Worm (Caenorhabditis elegans) whole organism, L3 larva: ENCODE results near the gene ints-13.

Source experiments
- R02D3.7 ChIP-seq: fragments of 150-350 bp; optimal IDR thresholded peaks from 2 replicates; lab custom pipeline; 2014; ENCODE audit warnings: missing biosample characterization, missing genetic modification characterization
- ZK546.5 ChIP-seq: sonication (generic microtip); optimal IDR thresholded peaks from 2 replicates; lab custom pipeline; 2017; ENCODE audit warnings: missing biosample characterization, missing genetic modification characterization
- ama-1 ChIP-seq: fragments of 150-350 bp; optimal IDR thresholded peaks from 2 replicates; lab custom pipeline; 2018
- ceh-16 ChIP-seq: sonication (generic microtip); optimal IDR thresholded peaks from 2 replicates; lab custom pipeline; 2017; ENCODE audit warnings: missing biosample characterization, missing genetic modification characterization
- ceh-28 ChIP-seq: fragments of 150-350 bp; optimal IDR thresholded peaks from 2 replicates; lab custom pipeline; 2014; ENCODE audit warnings: missing biosample characterization, missing genetic modification reagents, missing genetic modification characterization
- ceh-82 ChIP-seq: fragments of 150-350 bp; optimal IDR thresholded peaks from 2 replicates; lab custom pipeline; 2014; ENCODE audit warnings: missing biosample characterization, missing genetic modification characterization
- ceh-9 ChIP-seq: sonication (generic microtip); optimal IDR thresholded peaks from 2 replicates; lab custom pipeline; 2018; ENCODE audit warnings: missing biosample characterization, missing genetic modification characterization
- daf-12 ChIP-seq: fragments of 150-350 bp; optimal IDR thresholded peaks from 2 replicates; lab custom pipeline; 2014; ENCODE audit warnings: missing biosample characterization, missing genetic modification reagents, missing genetic modification characterization
- egl-27 ChIP-seq: sonication (generic microtip); optimal IDR thresholded peaks from 4 replicates; lab custom pipeline; 2017; ENCODE audit warnings: missing biosample characterization, missing genetic modification reagents, missing genetic modification characterization
- egl-5 ChIP-seq: fragments of 150-350 bp; optimal IDR thresholded peaks from 2 replicates; lab custom pipeline; 2017; ENCODE audit warnings: missing biosample characterization, missing genetic modification reagents, missing genetic modification characterization, inconsistent platforms
- elt-2 ChIP-seq: sonication (generic microtip); optimal IDR thresholded peaks from 2 replicates; lab custom pipeline; 2016; ENCODE audit warnings: missing genetic modification reagents, mild to moderate bottlenecking, missing genetic modification characterization, missing compliant biosample characterization
- eor-1 ChIP-seq, 2 experiments: fragments of 150-350 bp; optimal IDR thresholded peaks; 2 replicates each; lab custom pipeline; 2014 to 2018; ENCODE audit warnings: missing biosample characterization in 2 of 2, missing genetic modification characterization in 2 of 2
- fkh-10 ChIP-seq: sonication (generic microtip); optimal IDR thresholded peaks from 2 replicates; lab custom pipeline; 2017; ENCODE audit warnings: missing biosample characterization, missing genetic modification reagents, missing genetic modification characterization
- fkh-2 ChIP-seq: fragments of 150-350 bp; optimal IDR thresholded peaks from 2 replicates; lab custom pipeline; 2014; ENCODE audit warnings: missing biosample characterization, missing genetic modification reagents, missing genetic modification characterization
- fos-1 ChIP-seq: fragments of 150-350 bp; optimal IDR thresholded peaks from 2 replicates; lab custom pipeline; 2014; ENCODE audit warnings: missing biosample characterization, missing genetic modification characterization
- hmg-11 ChIP-seq: sonication (generic microtip); optimal IDR thresholded peaks from 2 replicates; lab custom pipeline; 2016; ENCODE audit warnings: missing genetic modification characterization, missing compliant biosample characterization
- jun-1 ChIP-seq: fragments of 150-350 bp; optimal IDR thresholded peaks from 2 replicates; lab custom pipeline; 2014; ENCODE audit warnings: missing biosample characterization, missing genetic modification reagents, missing genetic modification characterization
- lin-15B ChIP-seq: fragments of 150-350 bp; optimal IDR thresholded peaks from 2 replicates; lab custom pipeline; 2014; ENCODE audit warnings: missing biosample characterization, missing genetic modification characterization
- lin-39 ChIP-seq: fragments of 150-350 bp; optimal IDR thresholded peaks from 2 replicates; lab custom pipeline; 2018; ENCODE audit warnings: missing biosample characterization, missing genetic modification reagents, missing genetic modification characterization
- lsy-12 ChIP-seq: sonication (generic microtip); optimal IDR thresholded peaks from 2 replicates; lab custom pipeline; 2016; ENCODE audit warnings: mild to moderate bottlenecking, missing genetic modification characterization, missing compliant biosample characterization
- mdl-1 ChIP-seq: fragments of 150-350 bp; optimal IDR thresholded peaks from 2 replicates; lab custom pipeline; 2014; ENCODE audit warnings: missing biosample characterization, missing genetic modification characterization
- mml-1 ChIP-seq: fragments of 150-350 bp; sonication (generic microtip); optimal IDR thresholded peaks from 3 replicates; lab custom pipeline; 2014; ENCODE audit warnings: missing biosample characterization, missing genetic modification characterization
- nfya-1 ChIP-seq: sonication (generic microtip); optimal IDR thresholded peaks from 2 replicates; lab custom pipeline; 2017; ENCODE audit warnings: missing genetic modification characterization, mild to moderate bottlenecking, missing compliant biosample characterization, antibody characterized with exemption, moderate library complexity; ENCODE audit not compliant: insufficient read depth
- nhr-11 ChIP-seq: fragments of 150-350 bp; optimal IDR thresholded peaks from 2 replicates; lab custom pipeline; 2014; ENCODE audit warnings: missing biosample characterization, missing genetic modification characterization
- nhr-12 ChIP-seq: fragments of 150-350 bp; optimal IDR thresholded peaks from 2 replicates; lab custom pipeline; 2014; ENCODE audit warnings: missing biosample characterization, missing genetic modification characterization
- nhr-23 ChIP-seq: fragments of 150-350 bp; optimal IDR thresholded peaks from 2 replicates; lab custom pipeline; 2014; ENCODE audit warnings: missing biosample characterization, missing genetic modification reagents, missing genetic modification characterization
- nhr-237 ChIP-seq: fragments of 150-350 bp; optimal IDR thresholded peaks from 2 replicates; lab custom pipeline; 2014; ENCODE audit warnings: missing biosample characterization, missing genetic modification characterization
- nhr-25 ChIP-seq: sonication (generic microtip); optimal IDR thresholded peaks from 2 replicates; lab custom pipeline; 2017; ENCODE audit warnings: missing biosample characterization, missing genetic modification characterization
- nhr-43 ChIP-seq: sonication (generic microtip); optimal IDR thresholded peaks from 2 replicates; lab custom pipeline; 2016; ENCODE audit warnings: mild to moderate bottlenecking, missing genetic modification characterization, missing compliant biosample characterization; ENCODE audit not compliant: poor library complexity, severe bottlenecking
- nhr-76 ChIP-seq: fragments of 150-350 bp; sonication (generic microtip); optimal IDR thresholded peaks from 5 replicates; lab custom pipeline; 2014; ENCODE audit warnings: missing biosample characterization, missing genetic modification characterization
- nhr-77 ChIP-seq: fragments of 150-350 bp; optimal IDR thresholded peaks from 2 replicates; lab custom pipeline; 2014; ENCODE audit warnings: missing biosample characterization, missing genetic modification characterization
- pha-4 ChIP-seq: fragments of 150-350 bp; optimal IDR thresholded peaks from 2 replicates; lab custom pipeline; 2014; ENCODE audit warnings: missing biosample characterization, missing genetic modification reagents, missing genetic modification characterization
- pqm-1 ChIP-seq: fragments of 150-350 bp; optimal IDR thresholded peaks from 2 replicates; lab custom pipeline; 2017; ENCODE audit warnings: missing biosample characterization, missing genetic modification characterization, inconsistent platforms
- sea-2 ChIP-seq: fragments of 150-350 bp; sonication (generic microtip); optimal IDR thresholded peaks from 4 replicates; lab custom pipeline; 2014; ENCODE audit warnings: missing biosample characterization, missing genetic modification reagents, missing genetic modification characterization
- skn-1 ChIP-seq: fragments of 150-350 bp; optimal IDR thresholded peaks from 2 replicates; lab custom pipeline; 2014; ENCODE audit warnings: missing biosample characterization, missing genetic modification characterization
- snpc-4 ChIP-seq: fragments of 150-350 bp; optimal IDR thresholded peaks from 2 replicates; lab custom pipeline; 2014; ENCODE audit warnings: missing biosample characterization, missing genetic modification characterization
- zag-1 ChIP-seq: fragments of 150-350 bp; optimal IDR thresholded peaks from 2 replicates; lab custom pipeline; 2014; ENCODE audit warnings: missing biosample characterization, missing genetic modification characterization

Gene ints-13

ce11 chrIV:257095-257494 is 19.8 kb upstream of the ints-13 start, which contains the start of gene R02D3.8:
R02D3.8 (minus strand) TSS chrIV:257203.
- TF ChIP-seq pha-4 (tag; lab: Kevin White, UChicago) = peak; percentile 35
- peak; percentile 57 for TF ChIP-seq nhr-23
- TF ChIP-seq lin-39 = peak; percentile 25
- peak; percentile 43 for TF ChIP-seq ama-1 (lab: Kevin White, UChicago)
- peak; percentile 54 for TF ChIP-seq nhr-43 (tag; lab: Kevin White, UChicago)
- peak; percentile 16 for TF ChIP-seq elt-2 (tag; lab: Kevin White, UChicago)
- peak; percentile 17 for TF ChIP-seq lsy-12 (tag; lab: Kevin White, UChicago)
- peak; percentile 24 for TF ChIP-seq hmg-11
- TF ChIP-seq nfya-1 (tag; lab: Kevin White, UChicago) = peak; percentile 52
- TF ChIP-seq fkh-2 = no peak
- peak; percentile 64 for TF ChIP-seq lin-15B (tag; lab: Kevin White, UChicago)
- no peak for TF ChIP-seq nhr-76 (tag; lab: Kevin White, UChicago)
- TF ChIP-seq nhr-11 (tag; lab: Kevin White, UChicago) = no peak

DNA sequence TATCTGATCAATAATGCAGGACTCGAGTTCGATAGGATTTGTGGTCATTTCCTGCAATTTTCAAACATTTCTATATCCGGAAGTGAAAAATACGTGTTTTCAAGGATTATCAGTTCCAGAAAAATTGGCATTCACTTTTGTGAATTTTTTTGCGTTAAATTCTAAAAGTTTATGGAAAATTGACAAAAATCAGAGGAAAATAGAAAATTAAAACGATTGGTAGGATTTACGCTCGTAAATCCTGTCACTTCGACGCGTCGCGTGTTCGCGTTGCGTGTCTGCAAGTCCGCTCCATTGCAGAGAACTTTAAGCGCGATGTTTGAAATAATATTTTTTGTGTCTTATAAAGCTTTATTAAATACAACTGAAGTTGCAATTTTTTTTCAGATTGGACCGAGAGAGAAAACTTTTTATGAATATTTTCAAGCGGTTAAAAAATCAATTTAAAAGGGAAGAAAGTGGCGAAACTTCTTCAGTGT is 18.2 kb upstream of the ints-13 start, which contains the start of gene rcat-1:
Gene rcat-1 (minus strand): TSS at position 51 of the 479 bp plus-strand sequence.
- TF ChIP-seq snpc-4 (tag; lab: Kevin White, UChicago) = peak; percentile 67
- TF ChIP-seq zag-1 (tag; lab: Kevin White, UChicago) = no peak
- TF ChIP-seq skn-1 (tag; lab: Kevin White, UChicago) = peak; percentile 70
- no peak for TF ChIP-seq mml-1 (tag; lab: Kevin White, UChicago)
- TF ChIP-seq nhr-237 = no peak
- no peak for TF ChIP-seq ceh-16 (tag; lab: Kevin White, UChicago)
- TF ChIP-seq daf-12 (tag; lab: Kevin White, UChicago) = no peak
- TF ChIP-seq nhr-12 (tag; lab: Kevin White, UChicago) = no peak
- TF ChIP-seq nhr-25 (tag; lab: Kevin White, UChicago) = peak; percentile 77
- TF ChIP-seq ceh-28 = peak; percentile 59
- peak; percentile 55 for TF ChIP-seq ama-1 (lab: Kevin White, UChicago)
- TF ChIP-seq fkh-10 = peak; percentile 43
- peak; percentile 82 for TF ChIP-seq nhr-23
- no peak for TF ChIP-seq ZK546.5 (tag; lab: Kevin White, UChicago)
- peak; percentile 40 for TF ChIP-seq jun-1
- TF ChIP-seq nhr-77 (tag; lab: Kevin White, UChicago) = peak; percentile 1
- TF ChIP-seq eor-1 (tag; optimal IDR thresholded peaks at IDR 0.05; lab: Kevin White, UChicago) = no peak
- TF ChIP-seq nfya-1 (tag; lab: Kevin White, UChicago) = peak; percentile 91
- TF ChIP-seq lin-15B (tag; lab: Kevin White, UChicago) = peak; percentile 98
- no peak for TF ChIP-seq fkh-2
- TF ChIP-seq egl-5 = peak; percentile 76
- no peak for TF ChIP-seq egl-27
- peak; percentile 100 for TF ChIP-seq R02D3.7 (tag; lab: Kevin White, UChicago)
- TF ChIP-seq fos-1 (tag; lab: Kevin White, UChicago) = no peak
- peak; percentile 48 for TF ChIP-seq ceh-82 (tag; lab: Kevin White, UChicago)
- TF ChIP-seq hmg-11 = peak; percentile 54
- TF ChIP-seq nhr-11 (tag; lab: Kevin White, UChicago) = no peak
- TF ChIP-seq pha-4 (tag; lab: Kevin White, UChicago) = no peak
- peak; percentile 3 for TF ChIP-seq pqm-1 (tag; lab: Kevin White, UChicago)
- peak; percentile 88 for TF ChIP-seq lin-39
- TF ChIP-seq elt-2 (tag; lab: Kevin White, UChicago) = peak; percentile 31

- no peak for TF ChIP-seq sea-2 (GFP tag; lab: Kevin White, UChicago)
- no peak for TF ChIP-seq pqm-1 (tag; lab: Kevin White, UChicago)
- TF ChIP-seq ama-1 (lab: Kevin White, UChicago) = no peak
- no peak for TF ChIP-seq ZK546.5 (tag; lab: Kevin White, UChicago)
- TF ChIP-seq nhr-12 (tag; lab: Kevin White, UChicago) = no peak
- no peak for TF ChIP-seq skn-1 (tag; lab: Kevin White, UChicago)
- no peak for TF ChIP-seq ceh-82 (tag; lab: Kevin White, UChicago)
- TF ChIP-seq ceh-9 (tag; lab: Kevin White, UChicago) = no peak
- no peak for TF ChIP-seq ceh-28
- TF ChIP-seq nfya-1 (tag; lab: Kevin White, UChicago) = no peak
- no peak for TF ChIP-seq mdl-1 (tag; lab: Kevin White, UChicago)
These were observed 15.2 kb upstream of the ints-13 start, which contains the start of gene grl-19 for ce11 chrIV:252454-252853. grl-19 (minus strand) TSS chrIV:252554.
